Worm (Caenorhabditis elegans) whole organism, L1 larva: ENCODE results near the gene Y51H4A.25.
A peak's percentile ranks its signal among the peaks of the same experiment; 100 is the strongest.

ENCODE experiments used
- C04F5.9 ChIP-seq: sonication (generic microtip); optimal IDR thresholded peaks from 2 replicates; lab custom pipeline; 2016; ENCODE audit warnings: missing genetic modification characterization, missing compliant biosample characterization
- C16A3.4 ChIP-seq: fragments of 150-350 bp; optimal IDR thresholded peaks from 2 replicates; lab custom pipeline; 2014; ENCODE audit warnings: missing biosample characterization, missing genetic modification characterization
- Y116A8C.19 ChIP-seq: sonication (generic microtip); optimal IDR thresholded peaks from 2 replicates; lab custom pipeline; 2016; ENCODE audit warnings: missing compliant biosample characterization, missing genetic modification characterization, borderline replicate concordance
- alr-1 ChIP-seq: fragments of 200-800 bp; sonication (Bioruptor generic); optimal IDR thresholded peaks from 2 replicates; lab custom pipeline; 2018; ENCODE audit warnings: borderline replicate concordance, mild to moderate bottlenecking, missing genetic modification characterization, missing compliant biosample characterization
- aly-2 ChIP-seq: fragments of 150-350 bp; optimal IDR thresholded peaks from 2 replicates; lab custom pipeline; 2014; ENCODE audit warnings: missing biosample characterization, missing genetic modification characterization
- ceh-63 ChIP-seq: fragments of 200-800 bp; sonication (Bioruptor generic); optimal IDR thresholded peaks from 2 replicates; lab custom pipeline; 2018; ENCODE audit warnings: mild to moderate bottlenecking, missing genetic modification characterization, missing compliant biosample characterization
- ceh-82 ChIP-seq, 3 experiments: fragments of 150-350 bp in 1 of 3; sonication (generic microtip) in 2 of 3; optimal IDR thresholded peaks; 2 replicates each; lab custom pipeline; 2014 to 2017; ENCODE audit warnings: missing biosample characterization in 3 of 3, missing genetic modification characterization in 3 of 3
- ces-1 ChIP-seq: fragments of 150-350 bp; optimal IDR thresholded peaks from 2 replicates; lab custom pipeline; 2014; ENCODE audit warnings: missing biosample characterization, missing genetic modification reagents, missing genetic modification characterization
- dpl-1 ChIP-seq, 3 experiments: fragments of 150-350 bp in 2 of 3; sonication (generic microtip) in 1 of 3; optimal IDR thresholded peaks; 2 replicates each; lab custom pipeline; 2014 to 2017; ENCODE audit warnings: missing biosample characterization in 3 of 3, missing genetic modification characterization in 3 of 3, missing genetic modification reagents in 3 of 3
- dsc-1 ChIP-seq: sonication (generic microtip); optimal IDR thresholded peaks from 2 replicates; lab custom pipeline; 2016; ENCODE audit warnings: mild to moderate bottlenecking, missing genetic modification characterization, missing compliant biosample characterization
- efl-3 ChIP-seq: fragments of 200-800 bp; sonication (Bioruptor generic); optimal IDR thresholded peaks from 2 replicates; lab custom pipeline; 2018; ENCODE audit warnings: mild to moderate bottlenecking, missing genetic modification characterization, missing compliant biosample characterization
- egl-27 ChIP-seq, 2 experiments: fragments of 150-350 bp in 1 of 2; sonication (generic microtip); optimal IDR thresholded peaks; 3 replicates each; lab custom pipeline; 2017 to 2018; ENCODE audit warnings: missing biosample characterization in 2 of 2, missing genetic modification characterization in 2 of 2, missing genetic modification reagents in 2 of 2
- elt-2 ChIP-seq: sonication (generic microtip); optimal IDR thresholded peaks from 2 replicates; lab custom pipeline; 2016; ENCODE audit warnings: missing genetic modification characterization, mild to moderate bottlenecking, inconsistent platforms, missing compliant biosample characterization, missing genetic modification reagents
- fkh-10 ChIP-seq: sonication (generic microtip); optimal IDR thresholded peaks from 2 replicates; lab custom pipeline; 2017; ENCODE audit warnings: missing biosample characterization, missing genetic modification reagents, missing genetic modification characterization
- fkh-8 ChIP-seq: sonication (generic microtip); optimal IDR thresholded peaks from 2 replicates; lab custom pipeline; 2016; ENCODE audit warnings: mild to moderate bottlenecking, missing genetic modification characterization, missing compliant biosample characterization
- hpl-2 ChIP-seq: fragments of 150-350 bp; optimal IDR thresholded peaks from 2 replicates; lab custom pipeline; 2014; ENCODE audit warnings: missing biosample characterization, missing genetic modification reagents, missing genetic modification characterization
- irx-1 ChIP-seq: sonication (generic microtip); optimal IDR thresholded peaks from 2 replicates; lab custom pipeline; 2016; ENCODE audit warnings: missing genetic modification characterization, missing compliant biosample characterization
- lin-35 ChIP-seq, 2 experiments: fragments of 150-350 bp; optimal IDR thresholded peaks; 2 replicates each; lab custom pipeline; 2014; ENCODE audit warnings: missing biosample characterization in 2 of 2, missing genetic modification characterization in 2 of 2, missing genetic modification reagents in 2 of 2
- lir-3 ChIP-seq: sonication (generic microtip); optimal IDR thresholded peaks from 2 replicates; lab custom pipeline; 2016; ENCODE audit warnings: mild to moderate bottlenecking, missing genetic modification characterization, moderate library complexity, missing compliant biosample characterization; ENCODE audit not compliant: poor library complexity
- mab-9 ChIP-seq: fragments of 200-800 bp; sonication (Bioruptor generic); IDR thresholded peaks from 2 replicates; pipeline ENCODE4 v1.3.6; 2022; ENCODE audit warnings: missing genetic modification reagents, missing genetic modification characterization, missing compliant biosample characterization
- mdl-1 ChIP-seq, 2 experiments: fragments of 150-350 bp; optimal IDR thresholded peaks; 2 replicates each; lab custom pipeline; 2014 to 2017; ENCODE audit warnings: missing biosample characterization in 2 of 2, missing genetic modification characterization in 2 of 2, inconsistent platforms in 1 of 2
- mef-2 ChIP-seq: fragments of 150-350 bp; optimal IDR thresholded peaks from 2 replicates; lab custom pipeline; 2014; ENCODE audit warnings: missing biosample characterization, missing genetic modification characterization
- mep-1 ChIP-seq: fragments of 150-350 bp; optimal IDR thresholded peaks from 2 replicates; lab custom pipeline; 2014; ENCODE audit warnings: missing biosample characterization, missing genetic modification characterization
- nhr-11 ChIP-seq: fragments of 150-350 bp; optimal IDR thresholded peaks from 2 replicates; lab custom pipeline; 2014; ENCODE audit warnings: missing biosample characterization, missing genetic modification characterization
- nhr-12 ChIP-seq: sonication (generic microtip); optimal IDR thresholded peaks from 2 replicates; lab custom pipeline; 2017; ENCODE audit warnings: missing biosample characterization, missing genetic modification characterization
- nhr-19 ChIP-seq: fragments of 200-800 bp; sonication (Bioruptor generic); conservative IDR thresholded peaks from 2 replicates; pipeline ENCODE4 v1.3.6; 2022; ENCODE audit warnings: missing genetic modification characterization, missing compliant biosample characterization
- nhr-20 ChIP-seq: sonication (generic microtip); optimal IDR thresholded peaks from 2 replicates; lab custom pipeline; 2016; ENCODE audit warnings: mild to moderate bottlenecking, missing genetic modification characterization, missing compliant biosample characterization
- nhr-28 ChIP-seq: fragments of 150-350 bp; optimal IDR thresholded peaks from 2 replicates; lab custom pipeline; 2014; ENCODE audit warnings: missing biosample characterization, missing genetic modification characterization
- nhr-47 ChIP-seq: sonication (generic microtip); optimal IDR thresholded peaks from 2 replicates; lab custom pipeline; 2016; ENCODE audit warnings: mild to moderate bottlenecking, missing genetic modification characterization, moderate library complexity, missing compliant biosample characterization
- nhr-77 ChIP-seq: fragments of 150-350 bp; optimal IDR thresholded peaks from 2 replicates; lab custom pipeline; 2014; ENCODE audit warnings: missing biosample characterization, missing genetic modification characterization
- nhr-85 ChIP-seq: sonication (generic microtip); peaks from one replicate; lab custom pipeline; 2016; ENCODE audit warnings: missing genetic modification characterization, inconsistent platforms, missing compliant biosample characterization
- pax-3 ChIP-seq: fragments of 200-800 bp; sonication (Bioruptor generic); optimal IDR thresholded peaks from 2 replicates; lab custom pipeline; 2018; ENCODE audit warnings: mild to moderate bottlenecking, missing genetic modification characterization, moderate library complexity, missing compliant biosample characterization
- rnt-1 ChIP-seq: sonication (generic microtip); optimal IDR thresholded peaks from 2 replicates; lab custom pipeline; 2016; ENCODE audit warnings: mild to moderate bottlenecking, missing genetic modification characterization, moderate library complexity, missing compliant biosample characterization
- sptf-1 ChIP-seq: fragments of 150-350 bp; optimal IDR thresholded peaks from 2 replicates; lab custom pipeline; 2014; ENCODE audit warnings: missing biosample characterization, missing genetic modification characterization
- sup-37 ChIP-seq: fragments of 200-800 bp; sonication (Bioruptor generic); optimal IDR thresholded peaks from 2 replicates; lab custom pipeline; 2018; ENCODE audit warnings: mild to moderate bottlenecking, missing genetic modification characterization, missing compliant biosample characterization
- swsn-7 ChIP-seq: sonication (generic microtip); optimal IDR thresholded peaks from 2 replicates; lab custom pipeline; 2016; ENCODE audit warnings: missing genetic modification characterization, missing compliant biosample characterization
- tbx-2 ChIP-seq: sonication (generic microtip); optimal IDR thresholded peaks from 2 replicates; lab custom pipeline; 2016; ENCODE audit warnings: missing genetic modification characterization, missing compliant biosample characterization
- zag-1 ChIP-seq: fragments of 150-350 bp; optimal IDR thresholded peaks from 2 replicates; lab custom pipeline; 2014; ENCODE audit warnings: missing biosample characterization, missing genetic modification characterization
- zip-4 ChIP-seq: fragments of 200-800 bp; sonication (Bioruptor generic); optimal IDR thresholded peaks from 2 replicates; lab custom pipeline; 2018; ENCODE audit warnings: mild to moderate bottlenecking, missing genetic modification characterization, moderate library complexity, missing compliant biosample characterization
- ztf-4 ChIP-seq: fragments of 150-350 bp; optimal IDR thresholded peaks from 2 replicates; lab custom pipeline; 2014; ENCODE audit warnings: missing biosample characterization, missing genetic modification characterization

The Y51H4A.25 gene

DNA sequence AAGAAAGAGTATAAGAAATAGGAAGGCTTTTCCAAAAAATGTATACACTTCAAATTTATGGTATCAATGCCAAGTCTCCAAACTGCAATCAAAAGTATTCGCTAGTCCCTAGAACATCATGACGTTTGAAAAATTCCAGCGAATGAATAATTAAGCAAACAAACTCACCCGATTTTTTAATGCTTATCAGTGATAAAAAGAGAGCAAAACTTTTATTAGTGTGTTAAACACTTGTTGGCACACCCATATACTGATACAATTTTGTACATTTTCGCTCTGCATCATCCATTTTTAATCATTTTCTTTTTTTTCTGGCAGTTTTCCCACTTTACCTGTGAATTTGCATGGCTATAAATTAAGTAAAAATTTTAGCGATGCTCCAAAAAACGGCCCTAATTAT is at the start of gene Y51H4A.25:
Gene Y51H4A.25, plus strand, starts transcription at position 373 of the 400 bp plus-strand sequence.
- peak; percentile 47 for TF ChIP-seq elt-2 (tag; lab: Kevin White, UChicago)
- TF ChIP-seq dsc-1 (tag; lab: Kevin White, UChicago), result no peak
- TF ChIP-seq, all 84 proteins: peak for 1

DNA sequence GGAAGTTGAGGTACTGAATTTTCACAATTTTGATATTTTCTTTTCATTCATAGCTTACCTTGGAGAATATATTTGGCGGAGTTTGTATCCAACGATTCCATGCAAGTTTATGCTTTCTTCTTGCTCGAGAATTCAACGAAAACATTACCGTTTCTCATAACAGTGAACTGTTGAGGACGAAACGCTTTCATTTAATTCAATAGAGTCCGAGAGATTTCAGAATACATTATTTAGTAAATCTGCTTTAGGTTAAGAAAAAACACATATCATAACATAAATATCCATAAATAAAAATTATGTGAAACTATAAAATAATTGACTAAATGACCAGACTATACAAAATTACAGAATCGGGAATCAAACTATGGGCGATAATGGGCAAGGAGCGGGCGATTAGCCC is 41.6 kb upstream of the Y51H4A.25 start, which contains the start of gene Y51H4A.941:
Gene Y51H4A.941, minus strand, starts transcription at position 101 of the 400 bp plus-strand sequence.
- TF ChIP-seq mdl-1 (tag; optimal IDR thresholded peaks at IDR 0.05; lab: Kevin White, UChicago) (no peak), nhr-19 (GFP tag; lab: Robert Waterston, UW) (no peak), ceh-63 (no peak), pax-3 (no peak), egl-27 (tag; optimal IDR thresholded peaks at IDR 0.05; lab: Kevin White, UChicago) (no peak), mep-1 (tag; lab: Kevin White, UChicago) (no peak), tbx-2 (tag; lab: Kevin White, UChicago) (no peak), ztf-4 (tag; lab: Kevin White, UChicago) (no peak), nhr-11 (tag; lab: Kevin White, UChicago) (no peak), alr-1 (tag; lab: Kevin White, UChicago) (no peak)

DNA sequence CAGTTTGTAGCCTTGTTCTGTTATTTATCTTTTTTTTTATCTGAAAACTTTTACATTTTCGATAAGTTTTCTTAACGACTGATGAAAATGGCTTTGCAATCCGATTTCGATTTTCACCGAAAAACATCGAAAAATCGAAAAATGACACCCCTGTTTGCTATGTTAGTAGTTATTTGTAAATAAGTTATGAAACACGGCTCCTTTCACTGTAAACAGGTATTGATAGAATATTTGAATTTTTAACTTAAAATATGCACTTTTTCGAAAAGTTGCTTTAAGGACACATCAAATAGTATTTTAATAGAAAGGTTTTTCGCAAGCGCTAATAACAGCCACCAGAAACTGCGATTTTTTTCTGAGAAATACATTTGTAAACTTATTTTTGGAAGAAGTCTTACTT is 39.7 kb upstream of the Y51H4A.25 start:
- TF ChIP-seq efl-3 (GFP tag; lab: Kevin White, UChicago) (no peak), elt-2 (tag; lab: Kevin White, UChicago) (no peak), swsn-7 (tag; lab: Kevin White, UChicago) (no peak), mef-2 (tag; lab: Kevin White, UChicago) (no peak), C04F5.9 (tag; lab: Kevin White, UChicago) (no peak), tbx-2 (tag; lab: Kevin White, UChicago) (no peak), ceh-82 (tag; optimal IDR thresholded peaks at IDR 0.05; lab: Kevin White, UChicago) (no peak), nhr-12 (tag; lab: Kevin White, UChicago) (no peak), nhr-19 (GFP tag; lab: Robert Waterston, UW) (no peak), nhr-20 (tag; lab: Kevin White, UChicago) (no peak), mab-9 (no peak), egl-27 (tag; optimal IDR thresholded peaks at IDR 0.05; lab: Kevin White, UChicago) (no peak), zag-1 (tag; lab: Kevin White, UChicago) (no peak), ces-1 (no peak)

DNA sequence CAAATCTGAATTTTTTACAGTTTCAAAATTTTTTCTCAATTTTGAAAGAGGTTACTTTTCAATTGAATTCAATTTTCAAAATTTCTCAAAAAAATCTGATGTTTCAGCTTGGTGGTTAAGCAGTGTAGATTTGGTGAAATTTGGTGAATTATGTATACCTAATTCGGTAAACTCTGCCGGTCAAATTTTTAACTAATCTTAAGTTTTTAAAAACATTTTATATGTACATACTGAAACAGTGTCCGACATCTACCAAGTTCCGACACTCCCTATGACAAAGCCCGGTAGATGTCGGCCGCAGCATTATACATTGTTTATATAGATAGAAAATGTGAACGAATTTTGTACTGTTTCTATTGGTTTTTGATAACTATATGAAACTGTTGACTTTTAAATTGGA is 29.2 kb upstream of the Y51H4A.25 start:
- no peak for TF ChIP-seq fkh-8
- TF ChIP-seq hpl-2 (GFP tag; lab: Kevin White, UChicago), result no peak
- no peak for TF ChIP-seq nhr-47 (tag; lab: Kevin White, UChicago)
- TF ChIP-seq sup-37 (GFP tag; lab: Kevin White, UChicago), result no peak
- no peak for TF ChIP-seq nhr-28 (tag; lab: Kevin White, UChicago)
- no peak for TF ChIP-seq aly-2 (tag; lab: Kevin White, UChicago)
- no peak for TF ChIP-seq fkh-10 (GFP tag; lab: Kevin White, UChicago)
- TF ChIP-seq sptf-1, result no peak

DNA sequence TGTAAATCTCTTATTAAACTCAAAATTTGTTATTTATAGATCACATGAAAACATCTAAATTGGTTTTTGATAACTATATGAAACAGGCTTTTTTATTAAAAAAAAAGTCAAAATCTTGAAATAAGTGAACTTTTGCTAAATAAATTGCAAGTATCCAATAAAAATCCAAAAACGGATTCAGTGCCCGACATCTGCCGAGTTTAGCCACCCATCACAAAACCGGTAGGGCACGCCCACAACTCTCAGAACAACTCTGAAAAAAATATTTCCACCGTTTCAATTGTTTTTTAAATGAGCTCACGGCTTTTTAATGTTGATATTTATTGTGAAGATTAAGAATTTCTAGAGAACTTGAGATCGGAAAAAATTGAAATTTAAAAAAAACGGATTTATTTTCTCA is 26.4 kb upstream of the Y51H4A.25 start:
- TF ChIP-seq zip-4 (GFP tag; lab: Kevin White, UChicago) (no peak), mef-2 (tag; lab: Kevin White, UChicago) (no peak), C16A3.4 (tag; lab: Kevin White, UChicago) (no peak), irx-1 (tag; lab: Kevin White, UChicago) (no peak), ceh-63 (no peak), Y116A8C.19 (tag; lab: Kevin White, UChicago) (no peak), rnt-1 (tag; lab: Kevin White, UChicago) (no peak), egl-27 (tag; optimal IDR thresholded peaks at IDR 0.05; lab: Kevin White, UChicago) (no peak), lir-3 (tag; lab: Kevin White, UChicago) (no peak), sptf-1 (no peak), nhr-12 (tag; lab: Kevin White, UChicago) (no peak), nhr-85 (tag; lab: Kevin White, UChicago) (no peak), lin-35 (GFP tag; optimal IDR thresholded peaks at IDR 0.05; lab: Kevin White, UChicago) (no peak), nhr-77 (tag; lab: Kevin White, UChicago) (no peak), aly-2 (tag; lab: Kevin White, UChicago) (no peak), fkh-8 (no peak), dpl-1 (GFP tag; optimal IDR thresholded peaks at IDR 0.05; lab: Kevin White, UChicago) (no peak)
- TF ChIP-seq, all 84 proteins: peak for 0
